Worm (Caenorhabditis elegans): ENCODE results near the gene sfxn-5.

- TF ChIP-seq lsy-2 (tag; optimal IDR thresholded peaks at IDR 0.05): no peak
- no peak for TF ChIP-seq nhr-12 (tag; optimal IDR thresholded peaks at IDR 0.05)
- no peak for TF ChIP-seq ceh-63 (GFP tag; optimal IDR thresholded peaks at IDR 0.05)
- TF ChIP-seq ztf-11 (tag; optimal IDR thresholded peaks at IDR 0.05): no peak
- no peak for TF ChIP-seq snpc-4 (tag; optimal IDR thresholded peaks at IDR 0.05)
- no peak for TF ChIP-seq mdl-1 (tag; optimal IDR thresholded peaks at IDR 0.05)
- no peak for TF ChIP-seq pqm-1 (tag; optimal IDR thresholded peaks at IDR 0.05)
- TF ChIP-seq lir-3 (tag; optimal IDR thresholded peaks at IDR 0.05; ENCODE audit: poor library complexity): no peak
- no peak for TF ChIP-seq hlh-4 (tag; optimal IDR thresholded peaks at IDR 0.05)
These were observed 32.0 kb upstream of the sfxn-5 start, which contains the start of gene ctns-1 for ce11 chrII:8136818-8137217.

All from whole organism, L1 larva.